Fruit fly (Drosophila melanogaster) whole organism, adult: ENCODE measurements around the gene Hip14.

Source experiments
- CG11617 ChIP-seq: fragments of 200-800 bp; sonication (Bioruptor generic); optimal IDR thresholded peaks from 2 replicates; lab custom pipeline; 2017; ENCODE audit warnings: mild to moderate bottlenecking, missing biosample characterization, missing genetic modification reagents, missing genetic modification characterization
- CG33017 ChIP-seq: fragments of 200-800 bp; sonication (Bioruptor generic); optimal IDR thresholded peaks from 2 replicates; lab custom pipeline; 2018; ENCODE audit warnings: missing biosample characterization, mild to moderate bottlenecking, missing genetic modification characterization, moderate library complexity
- CG5204 ChIP-seq: fragments of 200-800 bp; sonication (Bioruptor generic); optimal IDR thresholded peaks from 2 replicates; lab custom pipeline; 2016; ENCODE audit warnings: missing biosample characterization, missing genetic modification characterization
- Crg-1 ChIP-seq: fragments of 200-800 bp; sonication (Bioruptor generic); optimal IDR thresholded peaks from 2 replicates; lab custom pipeline; 2016; ENCODE audit warnings: missing biosample characterization, missing genetic modification characterization
- Hr96 ChIP-seq: fragments of 200-800 bp; sonication (Bioruptor generic); optimal IDR thresholded peaks from 2 replicates; lab custom pipeline; 2016; ENCODE audit warnings: missing biosample characterization, missing genetic modification characterization
- Mnt ChIP-seq: fragments of 200-800 bp; sonication (Bioruptor generic); optimal IDR thresholded peaks from 2 replicates; lab custom pipeline; 2016; ENCODE audit warnings: missing biosample characterization, mild to moderate bottlenecking, missing genetic modification characterization
- bab1 ChIP-seq: fragments of 200-800 bp; sonication (Bioruptor generic); optimal IDR thresholded peaks from 3 replicates; lab custom pipeline; 2019; ENCODE audit warnings: missing biosample characterization, mild to moderate bottlenecking, missing genetic modification characterization, moderate library complexity
- cic ChIP-seq: fragments of 200-800 bp; sonication (Bioruptor generic); optimal IDR thresholded peaks from 2 replicates; lab custom pipeline; 2017; ENCODE audit warnings: missing biosample characterization, mild to moderate bottlenecking, missing genetic modification characterization, moderate library complexity
- cnc ChIP-seq, 2 experiments: fragments of >200 bp; optimal IDR thresholded peaks; 2 replicates each; lab custom pipeline; 2017
- kay ChIP-seq: fragments of 200-800 bp; sonication (Bioruptor generic); peaks from one replicate; lab custom pipeline; 2016; ENCODE audit warnings: missing biosample characterization, missing genetic modification characterization, borderline replicate concordance
- pad ChIP-seq: fragments of 200-800 bp; sonication (Bioruptor generic); optimal IDR thresholded peaks from 3 replicates; lab custom pipeline; 2017; ENCODE audit warnings: missing biosample characterization, missing genetic modification characterization, mild to moderate bottlenecking, moderate library complexity, missing genetic modification reagents
- tj ChIP-seq: fragments of 200-800 bp; sonication (Bioruptor generic); optimal IDR thresholded peaks from 3 replicates; lab custom pipeline; 2017; ENCODE audit warnings: missing biosample characterization, mild to moderate bottlenecking, missing genetic modification characterization, moderate library complexity

DNA sequence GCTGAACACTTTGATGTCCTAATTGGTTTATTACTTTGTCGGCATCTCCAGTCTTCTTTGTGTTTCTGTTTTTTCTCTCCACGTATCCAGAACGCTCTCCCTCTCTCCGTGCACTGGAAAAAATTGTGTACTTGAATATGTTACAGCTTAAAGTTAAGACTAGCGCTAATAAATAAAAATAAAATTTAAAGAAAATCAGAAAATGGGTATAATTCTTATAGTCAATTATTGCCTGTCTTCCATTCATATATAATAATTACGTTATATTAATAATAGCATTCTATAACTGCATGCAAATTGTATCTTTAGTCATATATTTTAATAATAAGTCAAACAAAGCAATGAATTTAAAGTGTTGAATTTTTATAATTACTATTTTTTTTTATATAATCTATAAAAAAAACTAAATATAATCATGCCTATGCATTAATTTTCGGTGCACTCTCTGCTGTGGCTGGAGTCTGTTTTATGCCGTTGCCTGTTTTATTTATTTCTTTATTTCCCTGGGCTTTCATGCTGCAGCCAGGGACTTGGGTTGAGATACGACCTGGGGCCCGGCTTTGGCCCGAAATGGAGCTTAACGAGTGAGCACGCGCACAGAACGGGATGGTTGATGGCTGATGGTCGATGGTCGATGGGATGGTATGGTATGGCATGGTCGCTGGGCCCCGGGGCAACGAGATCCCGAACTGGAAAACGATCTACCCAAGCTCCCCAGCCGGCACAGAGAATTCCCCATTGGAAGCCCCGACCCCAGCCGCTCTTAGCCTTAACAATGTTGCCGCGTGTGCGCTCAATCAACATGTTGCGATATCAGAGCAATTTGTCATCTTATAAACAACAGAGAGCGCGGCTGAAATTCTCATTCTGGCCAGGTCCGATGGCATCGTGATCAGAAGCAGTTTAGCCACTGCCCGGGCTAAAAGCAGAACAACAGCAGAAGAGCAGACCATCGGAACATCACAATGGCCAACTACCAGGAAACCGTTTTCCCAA is 28.0 kb downstream of the Hip14 start:
- TF ChIP-seq CG5204 (GFP tag; lab: Kevin White, UChicago) (no peak), cnc (optimal IDR thresholded peaks at IDR 0.05; lab: Kevin White, UChicago) (no peak), cic (GFP tag; lab: Kevin White, UChicago) (no peak), Mnt (GFP tag; lab: Kevin White, UChicago) (no peak), pad (GFP tag; lab: Kevin White, UChicago) (no peak), kay (GFP tag; lab: Kevin White, UChicago) (no peak), CG33017 (tag; lab: Kevin White, UChicago) (no peak), bab1 (GFP tag; lab: Kevin White, UChicago) (no peak), tj (GFP tag; lab: Kevin White, UChicago) (no peak), CG11617 (GFP tag; lab: Kevin White, UChicago) (no peak), Hr96 (GFP tag; lab: Kevin White, UChicago) (no peak), Crg-1 (GFP tag; lab: Kevin White, UChicago) (no peak)
